Fruit fly (Drosophila melanogaster) whole organism, embryonic: ENCODE results near the gene Cep290.
A peak's percentile ranks its signal among the peaks of the same experiment; 100 is the strongest.

Experiments used
- ATbp ChIP-seq: fragments of 200-800 bp; sonication (Bioruptor generic); optimal IDR thresholded peaks from 2 replicates; lab custom pipeline; 2017; ENCODE audit warnings: missing biosample characterization, mild to moderate bottlenecking, missing genetic modification characterization, missing genetic modification reagents
- BtbVII ChIP-seq: fragments of 200-800 bp; sonication (Bioruptor generic); optimal IDR thresholded peaks from 3 replicates; lab custom pipeline; 2017; ENCODE audit warnings: missing biosample characterization, mild to moderate bottlenecking, missing genetic modification characterization
- CG10321 ChIP-seq: fragments of 200-800 bp; sonication (Bioruptor generic); IDR thresholded peaks from 2 replicates; pipeline ENCODE4 v1.3.6; 2022; ENCODE audit warnings: missing biosample characterization, missing genetic modification characterization
- CG10431 ChIP-seq: fragments of 200-800 bp; sonication (Bioruptor generic); optimal IDR thresholded peaks from 3 replicates; lab custom pipeline; 2018; ENCODE audit warnings: missing biosample characterization, mild to moderate bottlenecking, missing genetic modification characterization
- CG13287 ChIP-seq: fragments of 200-800 bp; sonication (Bioruptor generic); IDR thresholded peaks from 2 replicates; pipeline ENCODE4 v1.3.6; 2022; ENCODE audit warnings: missing biosample characterization, missing genetic modification characterization; ENCODE audit not compliant: partially characterized antibody
- CG14667 ChIP-seq: fragments of 200-800 bp; sonication (Bioruptor generic); IDR thresholded peaks from 2 replicates; pipeline ENCODE4 v1.3.6; 2022; ENCODE audit warnings: missing biosample characterization, missing genetic modification characterization
- CG15514 ChIP-seq: fragments of 200-800 bp; sonication (Bioruptor generic); optimal IDR thresholded peaks from 3 replicates; lab custom pipeline; 2017; ENCODE audit warnings: missing biosample characterization, missing genetic modification characterization, mild to moderate bottlenecking, moderate library complexity, missing genetic modification reagents
- CG18262 ChIP-seq: fragments of 200-800 bp; optimal IDR thresholded peaks from 3 replicates; lab custom pipeline; 2019; ENCODE audit warnings: missing biosample characterization, mild to moderate bottlenecking, missing genetic modification characterization, moderate library complexity
- CG2129 ChIP-seq: fragments of 200-800 bp; sonication (Bioruptor generic); IDR thresholded peaks from 2 replicates; pipeline ENCODE4 v1.3.6; 2022; ENCODE audit warnings: missing biosample characterization, missing genetic modification characterization; ENCODE audit not compliant: partially characterized antibody
- CG32767 ChIP-seq: fragments of 200-800 bp; sonication (Bioruptor generic); IDR thresholded peaks from 2 replicates; pipeline ENCODE4 v1.3.6; 2022; ENCODE audit warnings: missing biosample characterization, missing genetic modification characterization
- CG42726 ChIP-seq: fragments of 200-800 bp; sonication (Bioruptor generic); IDR thresholded peaks from 2 replicates; pipeline ENCODE4 v1.3.6; 2022; ENCODE audit warnings: missing biosample characterization, missing genetic modification characterization; ENCODE audit not compliant: partially characterized antibody
- CG4282 ChIP-seq: fragments of 200-800 bp; sonication (Bioruptor generic); optimal IDR thresholded peaks from 2 replicates; lab custom pipeline; 2016; ENCODE audit warnings: missing biosample characterization, missing genetic modification characterization
- CG6272 ChIP-seq: fragments of 200-800 bp; sonication (Bioruptor generic); IDR thresholded peaks from 2 replicates; pipeline ENCODE4 v1.3.6; 2022; ENCODE audit warnings: missing biosample characterization, missing genetic modification characterization
- CG6683 ChIP-seq: fragments of 200-800 bp; sonication (Bioruptor generic); optimal IDR thresholded peaks from 2 replicates; lab custom pipeline; 2017; ENCODE audit warnings: missing biosample characterization, mild to moderate bottlenecking, missing genetic modification characterization, missing genetic modification reagents
- CG7839 ChIP-seq: fragments of 200-800 bp; sonication (Bioruptor generic); optimal IDR thresholded peaks from 3 replicates; lab custom pipeline; 2018; ENCODE audit warnings: missing biosample characterization, mild to moderate bottlenecking, missing genetic modification characterization, moderate library complexity
- CG9437 ChIP-seq: fragments of 200-800 bp; sonication (Bioruptor generic); optimal IDR thresholded peaks from 2 replicates; lab custom pipeline; 2018; ENCODE audit warnings: missing biosample characterization, mild to moderate bottlenecking, missing genetic modification characterization
- CG9609 ChIP-seq: fragments of 200-800 bp; sonication (Bioruptor generic); optimal IDR thresholded peaks from 3 replicates; lab custom pipeline; 2016; ENCODE audit warnings: missing biosample characterization, missing genetic modification characterization
- Chrac-16 ChIP-seq: fragments of 200-800 bp; sonication (Bioruptor generic); optimal IDR thresholded peaks from 3 replicates; lab custom pipeline; 2016; ENCODE audit warnings: missing biosample characterization, missing genetic modification characterization
- D ChIP-seq, 2 experiments: fragments of 200-800 bp in 1 of 2; fragments of >200 bp in 1 of 2; sonication (Bioruptor generic) in 1 of 2; optimal IDR thresholded peaks; 2 replicates in 1 of 2; 3 replicates in 1 of 2; lab custom pipeline; 2017; ENCODE audit warnings: mild to moderate bottlenecking in 1 of 2, missing biosample characterization in 1 of 2, missing genetic modification characterization in 1 of 2, missing genetic modification reagents in 1 of 2
- D19A ChIP-seq: fragments of 200-800 bp; optimal IDR thresholded peaks from 3 replicates; lab custom pipeline; 2019; ENCODE audit warnings: missing biosample characterization, mild to moderate bottlenecking, missing genetic modification characterization, moderate library complexity
- D19B ChIP-seq: fragments of 200-800 bp; sonication (Bioruptor generic); optimal IDR thresholded peaks from 2 replicates; lab custom pipeline; 2017; ENCODE audit warnings: missing biosample characterization, mild to moderate bottlenecking, missing genetic modification characterization
- Deaf1 ChIP-seq: fragments of 200-800 bp; optimal IDR thresholded peaks from 3 replicates; lab custom pipeline; 2019; ENCODE audit warnings: missing biosample characterization, mild to moderate bottlenecking, missing genetic modification characterization, moderate library complexity
- Dip2 ChIP-seq: fragments of 200-800 bp; sonication (Bioruptor generic); IDR thresholded peaks from 2 replicates; pipeline ENCODE4 v1.3.6; 2022; ENCODE audit warnings: missing biosample characterization, missing genetic modification characterization
- Fer3 ChIP-seq: fragments of 200-800 bp; sonication (Bioruptor generic); optimal IDR thresholded peaks from 2 replicates; lab custom pipeline; 2018; ENCODE audit warnings: missing biosample characterization, mild to moderate bottlenecking, missing genetic modification characterization, moderate library complexity
- Gsc ChIP-seq: fragments of 200-800 bp; sonication (Bioruptor generic); IDR thresholded peaks from 2 replicates; pipeline ENCODE4 v1.3.6; 2022; ENCODE audit warnings: missing biosample characterization, missing genetic modification characterization
- HLH3B ChIP-seq: fragments of 200-800 bp; sonication (Bioruptor generic); IDR thresholded peaks from 2 replicates; pipeline ENCODE4 v1.3.6; 2022; ENCODE audit warnings: missing biosample characterization, missing genetic modification characterization
- NC2α ChIP-seq: fragments of 200-800 bp; sonication (Bioruptor generic); optimal IDR thresholded peaks from 2 replicates; lab custom pipeline; 2016; ENCODE audit warnings: missing biosample characterization, missing genetic modification characterization
- Opbp ChIP-seq: fragments of 200-800 bp; sonication (Bioruptor generic); IDR thresholded peaks from 3 replicates; pipeline ENCODE4 v1.3.6; 2022; ENCODE audit warnings: missing biosample characterization, missing genetic modification characterization; ENCODE audit not compliant: partially characterized antibody
- Usf ChIP-seq: fragments of 200-800 bp; sonication (Bioruptor generic); optimal IDR thresholded peaks from 2 replicates; lab custom pipeline; 2017; ENCODE audit warnings: missing genotype, missing biosample characterization, missing genetic modification characterization
- ac ChIP-seq: fragments of 200-800 bp; sonication (Bioruptor generic); optimal IDR thresholded peaks from 3 replicates; lab custom pipeline; 2017; ENCODE audit warnings: missing biosample characterization, mild to moderate bottlenecking, missing genetic modification characterization
- amos ChIP-seq: fragments of 200-800 bp; sonication (Bioruptor generic); IDR thresholded peaks from 2 replicates; pipeline ENCODE4 v1.3.6; 2022; ENCODE audit warnings: missing biosample characterization, missing genetic modification characterization; ENCODE audit not compliant: partially characterized antibody
- bowl ChIP-seq: fragments of 200-800 bp; sonication (Bioruptor generic); IDR thresholded peaks from 2 replicates; pipeline ENCODE4 v1.3.6; 2022; ENCODE audit warnings: missing biosample characterization, missing genetic modification characterization
- crc ChIP-seq: fragments of 200-800 bp; sonication (Bioruptor generic); optimal IDR thresholded peaks from 2 replicates; lab custom pipeline; 2016; ENCODE audit warnings: missing biosample characterization, missing genetic modification characterization
- crp ChIP-seq, 2 experiments: fragments of 200-800 bp; sonication (Bioruptor generic); optimal IDR thresholded peaks; 2 replicates in 1 of 2; 3 replicates in 1 of 2; lab custom pipeline; 2017; ENCODE audit warnings: missing biosample characterization in 2 of 2, missing genetic modification characterization in 2 of 2, mild to moderate bottlenecking in 1 of 2, moderate library complexity in 1 of 2
- fd64A ChIP-seq: fragments of 200-800 bp; sonication (Bioruptor generic); optimal IDR thresholded peaks from 3 replicates; lab custom pipeline; 2018; ENCODE audit warnings: missing biosample characterization, mild to moderate bottlenecking, missing genetic modification characterization
- hkb ChIP-seq, 2 experiments: fragments of 200-800 bp in 1 of 2; fragments of >200 bp in 1 of 2; sonication (Bioruptor generic) in 1 of 2; IDR thresholded peaks in 1 of 2; optimal IDR thresholded peaks in 1 of 2; 2 replicates each; pipeline versions ENCODE4 v1.3.6 to Lab custom; 2017 to 2022; ENCODE audit warnings: missing biosample characterization in 1 of 2, missing genetic modification characterization in 1 of 2
- klu ChIP-seq: fragments of 200-800 bp; sonication (Bioruptor generic); IDR thresholded peaks from 2 replicates; pipeline ENCODE4 v1.3.6; 2022; ENCODE audit warnings: missing biosample characterization, missing genetic modification characterization
- luna ChIP-seq: fragments of 200-800 bp; sonication (Bioruptor generic); optimal IDR thresholded peaks from 2 replicates; lab custom pipeline; 2016; ENCODE audit warnings: missing biosample characterization, missing genetic modification characterization
- mld ChIP-seq: fragments of 200-800 bp; sonication (Bioruptor generic); IDR thresholded peaks from 3 replicates; pipeline ENCODE4 v1.3.6; 2022; ENCODE audit warnings: missing biosample characterization, missing genetic modification characterization; ENCODE audit not compliant: partially characterized antibody
- odd ChIP-seq: fragments of 200-800 bp; sonication (Bioruptor generic); optimal IDR thresholded peaks from 2 replicates; lab custom pipeline; 2017; ENCODE audit warnings: missing biosample characterization, mild to moderate bottlenecking, missing genetic modification characterization
- onecut ChIP-seq: fragments of 200-800 bp; sonication (Bioruptor generic); IDR thresholded peaks from 2 replicates; pipeline ENCODE4 v1.3.6; 2022; ENCODE audit warnings: missing biosample characterization, missing genetic modification characterization
- pfk ChIP-seq: fragments of 200-800 bp; sonication (Bioruptor generic); optimal IDR thresholded peaks from 2 replicates; lab custom pipeline; 2018; ENCODE audit warnings: missing biosample characterization, mild to moderate bottlenecking, missing genetic modification characterization, moderate library complexity
- stc ChIP-seq: fragments of 200-800 bp; sonication (Bioruptor generic); IDR thresholded peaks from 2 replicates; pipeline ENCODE4 v1.3.6; 2022; ENCODE audit warnings: missing biosample characterization, missing genetic modification characterization
- tgo ChIP-seq: fragments of 200-800 bp; sonication (Bioruptor generic); IDR thresholded peaks from 3 replicates; pipeline ENCODE4 v1.3.6; 2022; ENCODE audit warnings: missing biosample characterization, missing genetic modification characterization
- tna ChIP-seq: fragments of 200-800 bp; sonication (Bioruptor generic); IDR thresholded peaks from 2 replicates; pipeline ENCODE4 v1.3.6; 2022; ENCODE audit warnings: missing biosample characterization, missing genetic modification characterization; ENCODE audit not compliant: partially characterized antibody
- tup ChIP-seq: fragments of 200-800 bp; sonication (Bioruptor generic); optimal IDR thresholded peaks from 2 replicates; lab custom pipeline; 2016; ENCODE audit warnings: missing biosample characterization, mild to moderate bottlenecking, missing genetic modification characterization, moderate library complexity
- vfl ChIP-seq: fragments of 200-800 bp; sonication (Bioruptor generic); optimal IDR thresholded peaks from 2 replicates; lab custom pipeline; 2016; ENCODE audit warnings: missing biosample characterization, missing genetic modification characterization
- zen2 ChIP-seq: fragments of 200-800 bp; sonication (Bioruptor generic); IDR thresholded peaks from 3 replicates; pipeline ENCODE4 v1.3.6; 2022; ENCODE audit warnings: missing biosample characterization, missing genetic modification characterization; ENCODE audit not compliant: partially characterized antibody

The Cep290 gene

DNA sequence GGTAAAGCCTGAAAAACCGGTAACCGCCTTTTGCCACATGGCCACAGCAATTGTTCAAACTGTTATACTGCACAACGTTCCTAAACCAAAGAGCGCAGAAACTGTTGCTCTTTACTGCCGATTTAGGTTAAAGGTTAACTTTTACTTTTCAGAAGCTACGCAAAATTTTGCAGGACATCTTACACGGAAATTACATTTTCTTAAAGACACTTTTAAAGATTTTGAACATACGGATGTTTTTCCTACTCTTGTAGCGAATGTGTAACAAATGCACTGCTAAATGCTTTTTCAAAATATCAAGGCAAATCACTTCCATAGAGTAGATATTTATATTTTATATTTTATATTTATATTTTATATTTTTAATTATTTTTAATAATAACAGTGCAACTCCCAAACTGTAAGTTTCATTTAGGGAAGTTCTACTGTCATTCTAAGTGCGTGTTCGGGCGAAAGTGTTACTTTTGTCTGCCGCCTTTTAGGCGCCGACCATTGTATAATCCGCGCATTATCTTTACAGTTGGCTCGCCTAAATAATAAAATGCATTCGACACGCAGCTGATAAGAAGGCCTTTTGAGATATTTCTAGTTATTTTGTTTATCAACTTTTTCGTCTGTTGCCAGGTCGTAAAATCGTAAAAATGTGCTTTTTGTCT, 38.6 kb downstream of the Cep290 start (continued):
- peak; percentile 6 for TF ChIP-seq D19B (GFP tag; lab: Kevin White, UChicago)
- peak; percentile 58 for TF ChIP-seq CG7839
- TF ChIP-seq tup (GFP tag; lab: Kevin White, UChicago): no peak
- TF ChIP-seq CG6272 (GFP tag; lab: Robert Waterston, UW): no peak
- TF ChIP-seq zen2 (GFP tag; lab: Robert Waterston, UW): no peak
- TF ChIP-seq luna (GFP tag; lab: Kevin White, UChicago): no peak
- 0 out of 2 replicates have a peak, but pooled peaks have one; percentile 30 for TF ChIP-seq HLH3B (GFP tag; lab: Robert Waterston, UW)
- no peak for TF ChIP-seq CG9609 (GFP tag; lab: Kevin White, UChicago)
- TF ChIP-seq CG14667 (GFP tag; lab: Robert Waterston, UW): no peak
- no peak for TF ChIP-seq NC2α (GFP tag; lab: Kevin White, UChicago)
- TF ChIP-seq Deaf1 (tag; lab: Kevin White, UChicago): no peak
- peak; percentile 45 for TF ChIP-seq CG18262 (tag; lab: Kevin White, UChicago)
- TF ChIP-seq Gsc (GFP tag; lab: Robert Waterston, UW): no peak
- no peak for TF ChIP-seq Chrac-16 (GFP tag; lab: Kevin White, UChicago)
- no peak for TF ChIP-seq crp (GFP tag; optimal IDR thresholded peaks at IDR 0.05; lab: Kevin White, UChicago)
- TF ChIP-seq CG42726: no peak
- TF ChIP-seq pfk (GFP tag; lab: Kevin White, UChicago): no peak
- no peak for TF ChIP-seq fd64A (GFP tag; lab: Kevin White, UChicago)
- TF ChIP-seq hkb (optimal IDR thresholded peaks at IDR 0.05; lab: Kevin White, UChicago): no peak
- TF ChIP-seq hkb (GFP tag; IDR thresholded peaks at IDR 0.05; lab: Robert Waterston, UW): no peak
- peak; percentile 49; the same call in 1 of the 2 replicates for TF ChIP-seq stc (GFP tag; lab: Robert Waterston, UW)
- no peak for TF ChIP-seq CG15514
- no peak for TF ChIP-seq CG2129 (GFP tag; lab: Robert Waterston, UW)
- no peak for TF ChIP-seq onecut (GFP tag; lab: Robert Waterston, UW)
- no peak for TF ChIP-seq Dip2 (GFP tag; lab: Robert Waterston, UW)
- peak; percentile 21; the same call in 2 of the 3 replicates for TF ChIP-seq tgo (GFP tag; lab: Robert Waterston, UW)
- no peak for TF ChIP-seq vfl (GFP tag; lab: Kevin White, UChicago)
- peak; percentile 40 for TF ChIP-seq D19A (tag; lab: Kevin White, UChicago)
- TF ChIP-seq CG6683: no peak
- TF ChIP-seq ATbp: no peak
- no peak for TF ChIP-seq BtbVII
- TF ChIP-seq CG9437 (GFP tag; lab: Kevin White, UChicago): no peak
- no peak for TF ChIP-seq CG32767 (GFP tag; lab: Robert Waterston, UW)
- TF ChIP-seq ac: no peak
- TF ChIP-seq CG10431 (GFP tag; lab: Kevin White, UChicago): no peak
- no peak for TF ChIP-seq bowl
- no peak for TF ChIP-seq CG4282 (GFP tag; lab: Kevin White, UChicago)
- TF ChIP-seq CG13287: 0 out of 2 replicates have a peak, but pooled peaks have one; percentile 0
- TF ChIP-seq odd (GFP tag; lab: Kevin White, UChicago): no peak
- TF ChIP-seq amos: no peak
- TF ChIP-seq Opbp (GFP tag; lab: Robert Waterston, UW): no peak
- no peak for TF ChIP-seq CG10321
- no peak for TF ChIP-seq klu (GFP tag; lab: Robert Waterston, UW)
- no peak for TF ChIP-seq tna (GFP tag; lab: Robert Waterston, UW)
- TF ChIP-seq Fer3 (tag; lab: Kevin White, UChicago): peak; percentile 33
- TF ChIP-seq Usf: no peak
- no peak for TF ChIP-seq crc (GFP tag; lab: Kevin White, UChicago)
- TF ChIP-seq D (optimal IDR thresholded peaks at IDR 0.05; lab: Kevin White, UChicago): no peak
- no peak for TF ChIP-seq D (GFP tag; optimal IDR thresholded peaks at IDR 0.05; lab: Kevin White, UChicago)
- TF ChIP-seq mld: no peak
